Worm (Caenorhabditis elegans): Measurements from ENCODE around the gene F17C11.11.
A peak's percentile ranks its signal among the peaks of the same experiment; 100 is the strongest.

F17C11.11 gene

DNA sequence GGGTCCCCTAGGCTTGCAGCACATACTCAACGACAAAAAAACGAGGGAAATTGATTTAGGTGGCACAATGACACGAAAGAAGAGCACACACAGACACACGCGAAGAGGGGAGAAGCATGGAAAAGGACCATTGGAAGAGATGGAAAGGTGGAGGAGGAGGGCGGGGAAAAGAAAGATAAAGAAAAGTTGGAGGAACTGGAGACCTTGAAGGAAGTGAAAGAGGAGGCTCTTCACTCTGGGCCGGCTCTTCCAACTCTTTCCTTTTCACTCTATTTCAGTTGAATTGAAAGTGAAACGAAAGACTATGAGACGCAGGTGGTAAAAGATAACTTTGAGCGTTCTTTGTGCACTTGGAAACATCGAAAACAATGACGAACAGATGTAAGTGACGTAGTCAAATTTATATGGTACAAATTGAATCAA is 22.8 kb upstream of the F17C11.11 start:
- no peak for TF ChIP-seq tbx-11 (GFP tag; IDR thresholded peaks at IDR 0.05)

ce11 chrV:10960544-10960943 is 21.9 kb upstream of the F17C11.11 start, which contains the start of gene vps-36:
vps-36 (minus strand) TSS chrV:10960669.
- TF ChIP-seq F13C5.2 (tag; optimal IDR thresholded peaks at IDR 0.05) (no peak), tra-4 (tag; optimal IDR thresholded peaks at IDR 0.05) (no peak), ceh-36 (tag; optimal IDR thresholded peaks at IDR 0.05) (no peak), hmg-4 (GFP tag; optimal IDR thresholded peaks at IDR 0.05) (no peak), ets-7 (tag; optimal IDR thresholded peaks at IDR 0.05) (no peak)

- TF ChIP-seq ama-1 (optimal IDR thresholded peaks at IDR 0.05) (peak; percentile 37), hmbx-1 (tag; optimal IDR thresholded peaks at IDR 0.05) (no peak), F13C5.2 (tag; optimal IDR thresholded peaks at IDR 0.05) (no peak), tra-4 (tag; optimal IDR thresholded peaks at IDR 0.05) (no peak)
Observed at ce11 chrV:10958322-10958900, 19.8 kb upstream of the F17C11.11 start, which contains the start of gene pigt-1. pigt-1 (minus strand) TSS chrV:10958821.

DNA sequence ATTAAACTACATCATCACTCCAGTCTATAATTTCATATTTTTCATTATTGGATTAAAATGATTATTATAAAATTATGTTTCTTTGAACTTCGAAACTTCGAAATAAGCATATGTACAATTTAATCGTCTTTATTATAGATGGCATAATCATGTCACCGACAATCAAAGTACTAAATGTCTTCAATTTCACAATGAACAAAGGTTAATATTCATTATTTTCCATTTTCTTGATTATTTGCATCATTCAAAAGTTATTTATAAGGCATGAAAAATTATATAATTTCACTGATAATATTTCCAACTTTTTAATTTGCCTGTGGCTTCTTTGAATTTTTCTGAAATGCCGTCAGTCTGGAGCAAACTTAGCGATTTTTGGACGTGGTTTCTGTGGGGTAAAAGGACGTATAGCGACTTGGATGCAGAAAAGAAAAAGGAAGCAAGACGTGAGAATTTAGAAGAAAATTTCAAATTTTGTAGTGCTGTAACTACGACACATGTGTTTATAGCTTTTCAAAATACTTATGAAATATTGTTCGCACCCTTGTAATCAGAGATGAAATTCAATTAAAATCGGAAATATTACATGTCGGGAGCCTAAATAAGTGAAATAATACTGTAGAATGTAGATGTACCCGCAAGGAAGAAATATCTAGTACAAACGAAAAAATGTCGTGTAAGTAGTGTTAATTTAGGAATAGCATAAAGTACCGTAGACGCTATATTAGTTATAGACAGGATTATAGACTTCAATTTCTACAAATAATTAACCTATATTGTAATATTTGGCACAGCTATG is 17.3 kb upstream of the F17C11.11 start, which contains the start of gene F17C11.13:
Gene F17C11.13 (plus strand): TSS at position 243 of the 796 bp plus-strand sequence.
- TF ChIP-seq scrt-1 (GFP tag; IDR thresholded peaks at IDR 0.05) (no peak), ama-1 (optimal IDR thresholded peaks at IDR 0.05) (no peak), hnd-1 (tag; optimal IDR thresholded peaks at IDR 0.05) (no peak), flt-1 (GFP tag; IDR thresholded peaks at IDR 0.05) (no peak), ceh-36 (tag; optimal IDR thresholded peaks at IDR 0.05) (no peak), hmg-4 (GFP tag; optimal IDR thresholded peaks at IDR 0.05) (no peak), hmbx-1 (tag; optimal IDR thresholded peaks at IDR 0.05) (no peak)

DNA sequence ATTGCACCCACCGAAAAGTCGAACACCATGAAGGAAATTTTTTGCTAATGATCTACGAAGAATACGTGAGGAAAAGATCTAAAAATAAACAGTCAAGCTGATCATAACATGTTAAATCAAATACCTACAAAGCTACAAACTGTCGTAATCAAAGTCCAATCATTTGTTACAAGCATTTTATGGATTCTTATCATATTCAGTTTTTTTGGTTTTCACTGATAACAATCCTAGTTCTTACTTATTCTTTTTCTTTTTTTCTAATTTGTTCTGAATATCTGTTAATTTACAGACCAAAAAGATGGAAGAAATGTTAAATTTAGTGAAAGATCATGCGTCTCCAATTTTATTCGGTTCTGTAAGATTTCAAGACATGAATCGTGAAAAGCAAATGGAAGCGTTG is 16.2 kb upstream of the F17C11.11 start, which contains the start of gene F17C11.6:
Gene F17C11.6 (plus strand): TSS at position 290 of the 400 bp plus-strand sequence.
- TF ChIP-seq B0310.2 (tag; optimal IDR thresholded peaks at IDR 0.05) (no peak), tra-4 (tag; optimal IDR thresholded peaks at IDR 0.05) (no peak), ets-7 (tag; optimal IDR thresholded peaks at IDR 0.05) (no peak), flt-1 (GFP tag; IDR thresholded peaks at IDR 0.05) (no peak), pes-1 (GFP tag; IDR thresholded peaks at IDR 0.05) (no peak), F13C5.2 (tag; optimal IDR thresholded peaks at IDR 0.05) (no peak), ceh-36 (tag; optimal IDR thresholded peaks at IDR 0.05) (no peak), ama-1 (optimal IDR thresholded peaks at IDR 0.05) (no peak)

ce11 chrV:10954334-10954733 is 15.7 kb upstream of the F17C11.11 start, which contains the start of gene clec-221:
clec-221 (minus strand) TSS chrV:10954434.
- no peak for TF ChIP-seq flt-1 (GFP tag; IDR thresholded peaks at IDR 0.05)
- no peak for TF ChIP-seq ceh-36 (tag; optimal IDR thresholded peaks at IDR 0.05)
- TF ChIP-seq aly-1 (tag; optimal IDR thresholded peaks at IDR 0.05): no peak
- TF ChIP-seq hmbx-1 (tag; optimal IDR thresholded peaks at IDR 0.05): no peak
- no peak for TF ChIP-seq tra-4 (tag; optimal IDR thresholded peaks at IDR 0.05)
- no peak for TF ChIP-seq ama-1 (optimal IDR thresholded peaks at IDR 0.05)
- TF ChIP-seq scrt-1 (GFP tag; IDR thresholded peaks at IDR 0.05): no peak
- TF ChIP-seq ets-7 (tag; optimal IDR thresholded peaks at IDR 0.05): no peak
- no peak for TF ChIP-seq tbx-11 (GFP tag; IDR thresholded peaks at IDR 0.05)
- no peak for TF ChIP-seq B0310.2 (tag; optimal IDR thresholded peaks at IDR 0.05)
- TF ChIP-seq F13C5.2 (tag; optimal IDR thresholded peaks at IDR 0.05): no peak

DNA sequence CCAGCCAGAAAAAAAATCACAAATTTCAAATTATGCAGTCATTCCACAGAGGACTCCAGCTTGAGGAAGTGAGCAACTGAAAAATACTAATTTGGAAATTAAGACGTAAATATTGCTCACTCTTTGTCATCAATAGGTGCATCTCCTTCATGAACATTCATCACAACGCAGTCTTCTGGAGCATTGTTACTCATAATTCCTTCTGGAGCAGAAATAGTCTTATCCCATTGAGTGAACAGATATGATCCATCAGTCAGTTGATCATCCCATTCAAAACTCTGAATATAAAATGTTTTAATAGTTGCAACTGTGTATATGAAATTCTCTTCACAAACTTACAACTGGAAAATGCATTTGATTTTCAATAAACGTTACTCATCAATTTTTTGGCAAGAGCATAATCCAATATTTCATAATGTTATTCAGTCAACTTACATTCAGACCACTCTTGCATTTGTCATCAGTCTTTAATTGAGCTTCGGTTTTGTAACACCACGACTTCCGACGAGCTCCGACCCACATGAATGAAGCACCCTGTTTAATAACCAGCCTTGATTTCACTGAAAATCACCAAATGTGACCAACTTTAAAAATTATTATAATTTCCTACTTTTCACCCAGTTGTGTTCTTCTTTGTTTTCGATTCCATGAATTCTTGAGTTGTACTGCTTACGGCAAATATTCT is 15.0 kb upstream of the F17C11.11 start:
- TF ChIP-seq ets-7 (tag; optimal IDR thresholded peaks at IDR 0.05): no peak
- TF ChIP-seq flt-1 (GFP tag; IDR thresholded peaks at IDR 0.05): no peak
- no peak for TF ChIP-seq ceh-13 (GFP tag; optimal IDR thresholded peaks at IDR 0.05)
- no peak for TF ChIP-seq hmbx-1 (tag; optimal IDR thresholded peaks at IDR 0.05)
- no peak for TF ChIP-seq aly-1 (tag; optimal IDR thresholded peaks at IDR 0.05)
- no peak for TF ChIP-seq tra-4 (tag; optimal IDR thresholded peaks at IDR 0.05)
- no peak for TF ChIP-seq pes-1 (GFP tag; IDR thresholded peaks at IDR 0.05)
- no peak for TF ChIP-seq scrt-1 (GFP tag; IDR thresholded peaks at IDR 0.05)
- TF ChIP-seq tbx-37 (GFP tag; conservative IDR thresholded peaks at IDR 0.05): no peak
- TF ChIP-seq ceh-36 (tag; optimal IDR thresholded peaks at IDR 0.05): no peak
- no peak for TF ChIP-seq B0310.2 (tag; optimal IDR thresholded peaks at IDR 0.05)
- TF ChIP-seq hmg-4 (GFP tag; optimal IDR thresholded peaks at IDR 0.05): no peak
- TF ChIP-seq sea-1 (GFP tag; conservative IDR thresholded peaks at IDR 0.05): no peak
- no peak for TF ChIP-seq tbx-11 (GFP tag; IDR thresholded peaks at IDR 0.05)
- TF ChIP-seq ama-1 (optimal IDR thresholded peaks at IDR 0.05): no peak
- TF ChIP-seq hnd-1 (tag; optimal IDR thresholded peaks at IDR 0.05): no peak
